Worm (Caenorhabditis elegans) whole organism, L3 larva: ENCODE results near the gene F43C9.1.

Experiments used
- ama-1 ChIP-seq: fragments of 150-350 bp; optimal IDR thresholded peaks from 2 replicates; lab custom pipeline; 2018
- nhr-23 ChIP-seq: fragments of 150-350 bp; optimal IDR thresholded peaks from 2 replicates; lab custom pipeline; 2014; ENCODE audit warnings: missing biosample characterization, missing genetic modification reagents, missing genetic modification characterization
- nhr-25 ChIP-seq: sonication (generic microtip); optimal IDR thresholded peaks from 2 replicates; lab custom pipeline; 2017; ENCODE audit warnings: missing biosample characterization, missing genetic modification characterization
- skn-1 ChIP-seq: fragments of 150-350 bp; optimal IDR thresholded peaks from 2 replicates; lab custom pipeline; 2014; ENCODE audit warnings: missing biosample characterization, missing genetic modification characterization

- no peak for TF ChIP-seq ama-1 (lab: Kevin White, UChicago)
- TF ChIP-seq nhr-25 (tag; lab: Kevin White, UChicago), result no peak
- TF ChIP-seq skn-1, result no peak
- TF ChIP-seq nhr-23 (tag; lab: Kevin White, UChicago), result no peak
Measured at ce11 chrX:4769885-4770284, 23.2 kb upstream of the F43C9.1 start, which contains the start of gene npr-1.
